Worm (Caenorhabditis elegans): Measurements from ENCODE around the gene VW02B12L.2.

ce11 chrII:11451738-11452137 lies 11.6 kb upstream of the VW02B12L.2 start:
- TF ChIP-seq ama-1 (optimal IDR thresholded peaks at IDR 0.05): no peak
- no peak for TF ChIP-seq ceh-30 (tag; optimal IDR thresholded peaks at IDR 0.05)
- TF ChIP-seq hlh-8 (tag; optimal IDR thresholded peaks at IDR 0.05): no peak
- no peak for TF ChIP-seq hlh-13 (GFP tag; optimal IDR thresholded peaks at IDR 0.05)
- TF ChIP-seq pha-4 (tag; optimal IDR thresholded peaks at IDR 0.05): no peak

Measured in whole organism, late embryonic.